Fruit fly (Drosophila melanogaster) whole organism, wandering third instar larva: ENCODE measurements around the gene Notum.

Experiments used
- HLH106 ChIP-seq: fragments of 200-800 bp; optimal IDR thresholded peaks from 3 replicates; lab custom pipeline; 2019; ENCODE audit warnings: missing biosample characterization, mild to moderate bottlenecking, missing genetic modification characterization, moderate library complexity
- Myc ChIP-seq: fragments of >200 bp; optimal IDR thresholded peaks from 2 replicates; lab custom pipeline; 2017
- Vsx2 ChIP-seq: fragments of 200-300, 225-300 bp; sonication (Bioruptor generic); optimal IDR thresholded peaks from 2 replicates; lab custom pipeline; 2018; ENCODE audit warnings: missing biosample characterization, missing genetic modification characterization; ENCODE audit not compliant: partially characterized antibody
- pan ChIP-seq: fragments of >200 bp; optimal IDR thresholded peaks from 2 replicates; lab custom pipeline; 2017

- TF ChIP-seq Vsx2 (GFP tag; lab: Kevin White, UChicago) (no peak), HLH106 (tag; lab: Kevin White, UChicago) (no peak), Myc (lab: Kevin White, UChicago) (no peak), pan (lab: Kevin White, UChicago) (no peak)
These were observed 21.1 kb upstream of the Notum start for dm6 chr3L:16002116-16002716.
